Worm (Caenorhabditis elegans): ENCODE data around the gene spin-3.

spin-3 gene

ce11 chrX:13121104-13121503 is 8.9 kb upstream of the spin-3 start (continued):
- TF ChIP-seq T07F8.4 (tag; optimal IDR thresholded peaks at IDR 0.05) (peak; percentile 52), lsl-1 (GFP tag; optimal IDR thresholded peaks at IDR 0.05) (no peak), gei-17 (GFP tag; optimal IDR thresholded peaks at IDR 0.05) (peak; percentile 33), zim-3 (tag; optimal IDR thresholded peaks at IDR 0.05) (peak; percentile 86), F57A8.1 (GFP tag; optimal IDR thresholded peaks at IDR 0.05) (no peak), mes-4 (tag; optimal IDR thresholded peaks at IDR 0.05) (no peak), madf-6 (GFP tag; IDR thresholded peaks at IDR 0.05) (no peak), ztf-26 (tag; optimal IDR thresholded peaks at IDR 0.05) (peak; percentile 81), F23B12.7 (tag; optimal IDR thresholded peaks at IDR 0.05; ENCODE audit: insufficient read depth) (peak; percentile 67), mxl-1 (tag; optimal IDR thresholded peaks at IDR 0.05) (peak; percentile 21), F49E8.2 (tag; optimal IDR thresholded peaks at IDR 0.05; ENCODE audit: insufficient read depth) (peak; percentile 33), ceh-79 (tag; optimal IDR thresholded peaks at IDR 0.05) (peak; percentile 67), nhr-90 (tag; optimal IDR thresholded peaks at IDR 0.05) (no peak), bed-1 (GFP tag; IDR thresholded peaks at IDR 0.05) (no peak), B0019.2 (GFP tag; conservative IDR thresholded peaks at IDR 0.05) (no peak), Y79H2A.3 (GFP tag; conservative IDR thresholded peaks at IDR 0.05) (0 out of 2 replicates have a peak, but pooled peaks have one; percentile 70), cebp-2 (GFP tag; IDR thresholded peaks at IDR 0.05) (no peak), nhr-27 (tag; optimal IDR thresholded peaks at IDR 0.05) (peak; percentile 58), hmg-20 (GFP tag; IDR thresholded peaks at IDR 0.05) (peak; percentile 69; the same call in 1 of the 2 replicates), cebp-1 (GFP tag; IDR thresholded peaks at IDR 0.05) (peak; percentile 76), cebp-1 (tag; optimal IDR thresholded peaks at IDR 0.05) (no peak), rec-8 (tag; optimal IDR thresholded peaks at IDR 0.05) (peak; percentile 9 to 46), lir-1 (GFP tag; conservative IDR thresholded peaks at IDR 0.05) (no peak; the same call in 1 of the 2 replicates), mcd-1 (GFP tag; IDR thresholded peaks at IDR 0.05) (peak; percentile 70), snpc-1.3 (tag; optimal IDR thresholded peaks at IDR 0.05; ENCODE audit: insufficient read depth) (peak; percentile 92), Y53G8AR.9 (GFP tag; conservative IDR thresholded peaks at IDR 0.05) (no peak; the same call in 1 of the 2 replicates), lin-54 (GFP tag; optimal IDR thresholded peaks at IDR 0.05) (no peak), nhr-80 (tag; optimal IDR thresholded peaks at IDR 0.05) (peak; percentile 41), snpc-4 (GFP tag; optimal IDR thresholded peaks at IDR 0.05) (peak; percentile 65), snpc-4 (tag; optimal IDR thresholded peaks at IDR 0.05) (peak in 1 of 4 experiments; percentile 79), egrh-3 (GFP tag; IDR thresholded peaks at IDR 0.05) (peak; percentile 38; the same call in 1 of the 2 replicates), sptf-2 (GFP tag; optimal IDR thresholded peaks at IDR 0.05) (peak; percentile 54), F55B11.4 (tag; optimal IDR thresholded peaks at IDR 0.05; ENCODE audit: borderline replicate concordance, insufficient read depth) (no peak), F10E7.11 (tag; optimal IDR thresholded peaks at IDR 0.05) (peak; percentile 88), hlh-26 (GFP tag; conservative IDR thresholded peaks at IDR 0.05) (no peak), F52B5.7 (tag; optimal IDR thresholded peaks at IDR 0.05) (peak; percentile 77), unc-130 (GFP tag; optimal IDR thresholded peaks at IDR 0.05) (peak; percentile 41), attf-6 (GFP tag; IDR thresholded peaks at IDR 0.05) (peak; percentile 79; the same call in 1 of the 2 replicates), ceh-40 (GFP tag; IDR thresholded peaks at IDR 0.05) (no peak), lag-1 (GFP tag; IDR thresholded peaks at IDR 0.05) (no peak), rpc-1 (optimal IDR thresholded peaks at IDR 0.05) (peak; percentile 82), rpc-1 (tag; optimal IDR thresholded peaks at IDR 0.05) (peak; percentile 87), nfyb-1 (GFP tag; IDR thresholded peaks at IDR 0.05) (no peak; the same call in 1 of the 2 replicates), ceh-58 (GFP tag; IDR thresholded peaks at IDR 0.05) (no peak), fkh-3 (tag; optimal IDR thresholded peaks at IDR 0.05) (no peak), ceh-100 (GFP tag; IDR thresholded peaks at IDR 0.05) (peak; percentile 58; the same call in 1 of the 2 replicates), ceh-27 (GFP tag; optimal IDR thresholded peaks at IDR 0.05) (peak; percentile 81), Y95B8A.8 (GFP tag; IDR thresholded peaks at IDR 0.05) (peak; percentile 89), dpl-1 (GFP tag; optimal IDR thresholded peaks at IDR 0.05) (no peak)

All from whole organism, young adult.